Comparison of ENCODE assay signal across 2 fruit fly cellular contexts in the genomic region with DNA sequence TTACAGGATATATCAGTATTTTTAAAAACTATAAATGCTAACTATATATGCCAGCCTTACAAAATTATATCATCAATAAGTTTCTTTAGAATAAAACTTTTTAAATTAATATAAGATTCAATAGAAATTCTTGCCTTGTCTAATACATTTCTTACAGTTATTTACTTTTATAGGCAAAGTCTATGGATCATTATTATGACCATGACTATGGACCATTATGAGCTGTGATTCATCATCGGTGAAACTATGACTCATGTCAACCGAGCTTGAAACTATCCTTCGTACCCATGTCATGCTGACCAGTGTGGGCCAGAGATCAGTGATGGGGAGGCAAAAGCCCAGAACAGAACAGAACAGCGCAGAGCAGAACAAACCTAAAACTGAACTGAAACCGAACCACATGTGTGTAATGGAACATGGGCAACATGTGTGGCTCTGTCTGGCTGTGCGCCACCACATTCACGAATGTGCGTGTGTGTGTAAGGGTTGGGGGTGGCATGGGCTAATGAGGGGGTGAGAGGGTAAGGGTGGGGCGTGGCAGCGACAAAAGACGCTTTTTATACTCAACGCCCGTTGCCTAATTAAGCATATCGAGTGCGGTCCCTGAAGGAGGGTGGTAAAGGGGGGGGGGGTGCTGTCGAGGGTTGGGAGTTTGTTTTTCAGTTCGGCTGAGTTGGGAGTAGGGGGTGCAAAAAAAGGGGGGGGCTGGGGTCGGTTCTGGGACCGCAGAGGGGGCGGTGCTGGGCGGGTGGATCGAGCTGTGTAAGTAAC.
TF ChIP-seq lines count a peak whose summit lies in the region.

No protein-coding gene starts in this region.

TF ChIP-seq in whole organism, embryonic, 481 proteins besides CTCF, POLR2A, EP300 and RAD21 (continued from another document and continues in another):
- TF ChIP-seq gcm2 (GFP tag; optimal IDR thresholded peaks at IDR 0.05; lab: Kevin White, UChicago) (no peak), CG31365 (tag; optimal IDR thresholded peaks at IDR 0.05; lab: Kevin White, UChicago) (no peak), sna (GFP tag; IDR thresholded peaks at IDR 0.05; lab: Robert Waterston, UW; ENCODE audit: partially characterized antibody) (no peak), CG14710 (tag; optimal IDR thresholded peaks at IDR 0.05; lab: Kevin White, UChicago) (peak; percentile 3), Neu2 (GFP tag; optimal IDR thresholded peaks at IDR 0.05; lab: Kevin White, UChicago; ENCODE audit: borderline replicate concordance) (no peak), CG1792 (GFP tag; optimal IDR thresholded peaks at IDR 0.05; lab: Kevin White, UChicago) (no peak), C15 (GFP tag; IDR thresholded peaks at IDR 0.05; lab: Robert Waterston, UW) (no peak), CG8765 (GFP tag; IDR thresholded peaks at IDR 0.05; lab: Robert Waterston, UW) (no peak), CG6791 (GFP tag; IDR thresholded peaks at IDR 0.05; lab: Robert Waterston, UW; ENCODE audit: partially characterized antibody) (no peak), dimm (GFP tag; IDR thresholded peaks at IDR 0.05; lab: Robert Waterston, UW) (no peak), ro (GFP tag; IDR thresholded peaks at IDR 0.05; lab: Robert Waterston, UW) (no peak), CG12104 (GFP tag; optimal IDR thresholded peaks at IDR 0.05; lab: Kevin White, UChicago) (no peak), chn (GFP tag; optimal IDR thresholded peaks at IDR 0.05; lab: Kevin White, UChicago) (no peak), gem (tag; optimal IDR thresholded peaks at IDR 0.05; lab: Kevin White, UChicago) (peak; percentile 29), bbx (GFP tag; IDR thresholded peaks at IDR 0.05; lab: Robert Waterston, UW; ENCODE audit: partially characterized antibody) (no peak), CG6272 (GFP tag; IDR thresholded peaks at IDR 0.05; lab: Robert Waterston, UW) (no peak), dm (GFP tag; optimal IDR thresholded peaks at IDR 0.05; lab: Kevin White, UChicago) (no peak), ci (GFP tag; IDR thresholded peaks at IDR 0.05; lab: Robert Waterston, UW) (peak; percentile 14; the same call in 1 of the 3 replicates), cwo (GFP tag; optimal IDR thresholded peaks at IDR 0.05; lab: Kevin White, UChicago) (no peak), CG18262 (tag; optimal IDR thresholded peaks at IDR 0.05; lab: Kevin White, UChicago) (peak; percentile 53), crp (GFP tag; optimal IDR thresholded peaks at IDR 0.05; lab: Kevin White, UChicago) (no peak), dan (GFP tag; IDR thresholded peaks at IDR 0.05; lab: Robert Waterston, UW) (no peak), CG11504 (tag; optimal IDR thresholded peaks at IDR 0.05; lab: Kevin White, UChicago) (peak; percentile 33), CG10543 (GFP tag; optimal IDR thresholded peaks at IDR 0.05; lab: Kevin White, UChicago) (peak; percentile 11), CoRest (tag; optimal IDR thresholded peaks at IDR 0.05; lab: Kevin White, UChicago) (peak; percentile 11), nmo (GFP tag; optimal IDR thresholded peaks at IDR 0.05; lab: Kevin White, UChicago) (peak; percentile 11), Mes4 (GFP tag; optimal IDR thresholded peaks at IDR 0.05; lab: Kevin White, UChicago) (no peak), twi (tag; optimal IDR thresholded peaks at IDR 0.05; lab: Kevin White, UChicago) (peak; percentile 96), CG16815 (GFP tag; optimal IDR thresholded peaks at IDR 0.05; lab: Kevin White, UChicago) (no peak), tna (GFP tag; IDR thresholded peaks at IDR 0.05; lab: Robert Waterston, UW; ENCODE audit: partially characterized antibody) (0 out of 2 replicates have a peak, but pooled peaks have one; percentile 29), cg (GFP tag; optimal IDR thresholded peaks at IDR 0.05; lab: Kevin White, UChicago) (peak; percentile 45), pros (GFP tag; optimal IDR thresholded peaks at IDR 0.05; lab: Kevin White, UChicago) (peak; percentile 6), CG6765 (GFP tag; optimal IDR thresholded peaks at IDR 0.05; lab: Kevin White, UChicago) (no peak), CG32772 (GFP tag; IDR thresholded peaks at IDR 0.05; lab: Robert Waterston, UW) (no peak), tap (tag; optimal IDR thresholded peaks at IDR 0.05; lab: Kevin White, UChicago) (no peak), CG2678 (tag; optimal IDR thresholded peaks at IDR 0.05; lab: Kevin White, UChicago) (peak; percentile 27), lov (optimal IDR thresholded peaks at IDR 0.05; lab: Kevin White, UChicago) (no peak), lov (GFP tag; IDR thresholded peaks at IDR 0.05; lab: Robert Waterston, UW) (no peak), crol (GFP tag; IDR thresholded peaks at IDR 0.05; lab: Robert Waterston, UW) (peak; percentile 93), row (GFP tag; IDR thresholded peaks at IDR 0.05; lab: Robert Waterston, UW) (peak; percentile 8; the same call in 1 of the 3 replicates), Hsf (GFP tag; optimal IDR thresholded peaks at IDR 0.05; lab: Kevin White, UChicago) (no peak), gfzf (GFP tag; optimal IDR thresholded peaks at IDR 0.05; lab: Kevin White, UChicago) (no peak), phol (tag; optimal IDR thresholded peaks at IDR 0.05; lab: Kevin White, UChicago) (peak; percentile 19), dmrt99B (tag; optimal IDR thresholded peaks at IDR 0.05; lab: Kevin White, UChicago) (peak; percentile 6), Hr78 (GFP tag; optimal IDR thresholded peaks at IDR 0.05; lab: Kevin White, UChicago) (peak in 1 of 2 experiments; percentile 69), eve (GFP tag; optimal IDR thresholded peaks at IDR 0.05; lab: Kevin White, UChicago) (peak in 1 of 2 experiments; percentile 13), E2f2 (GFP tag; IDR thresholded peaks at IDR 0.05; lab: Robert Waterston, UW) (no peak), scrt (GFP tag; optimal IDR thresholded peaks at IDR 0.05; lab: Kevin White, UChicago) (no peak), CG34224 (GFP tag; IDR thresholded peaks at IDR 0.05; lab: Robert Waterston, UW; ENCODE audit: partially characterized antibody) (no peak), lola (GFP tag; optimal IDR thresholded peaks at IDR 0.05; lab: Kevin White, UChicago) (peak in 1 of 3 experiments; percentile 27), MBD-R2 (GFP tag; IDR thresholded peaks at IDR 0.05; lab: Robert Waterston, UW) (no peak), CG9797 (GFP tag; optimal IDR thresholded peaks at IDR 0.05; lab: Kevin White, UChicago) (no peak), Poxn (GFP tag; IDR thresholded peaks at IDR 0.05; lab: Robert Waterston, UW) (no peak), CG17361 (GFP tag; IDR thresholded peaks at IDR 0.05; lab: Robert Waterston, UW) (peak; percentile 56; the same call in 2 of the 3 replicates), Nf-YA (GFP tag; IDR thresholded peaks at IDR 0.05; lab: Robert Waterston, UW) (no peak), nau (GFP tag; optimal IDR thresholded peaks at IDR 0.05; lab: Kevin White, UChicago) (no peak), Trl (optimal IDR thresholded peaks at IDR 0.05; lab: Kevin White, UChicago) (no peak), Trl (GFP tag; optimal IDR thresholded peaks at IDR 0.05; lab: Kevin White, UChicago) (no peak), slbo (GFP tag; IDR thresholded peaks at IDR 0.05; lab: Robert Waterston, UW) (no peak), CG7839 (tag; optimal IDR thresholded peaks at IDR 0.05; lab: Kevin White, UChicago) (peak; percentile 5), psq (GFP tag; optimal IDR thresholded peaks at IDR 0.05; lab: Kevin White, UChicago) (no peak), pfk (GFP tag; optimal IDR thresholded peaks at IDR 0.05; lab: Kevin White, UChicago) (no peak)

TF ChIP-seq in whole organism, prepupa, 60 proteins besides CTCF, POLR2A, EP300 and RAD21 (continued from another document):
- TF ChIP-seq CG10631 (GFP tag; optimal IDR thresholded peaks at IDR 0.05; lab: Kevin White, UChicago) = peak; percentile 7
- TF ChIP-seq spab (GFP tag; optimal IDR thresholded peaks at IDR 0.05; lab: Kevin White, UChicago) = peak; percentile 51
- peak; percentile 28 for TF ChIP-seq CG32006 (GFP tag; optimal IDR thresholded peaks at IDR 0.05; lab: Kevin White, UChicago)
- no peak for TF ChIP-seq CG34406 (GFP tag; optimal IDR thresholded peaks at IDR 0.05; lab: Kevin White, UChicago)
- no peak for TF ChIP-seq Gug (GFP tag; IDR thresholded peaks at IDR 0.05; lab: Robert Waterston, UW)
- TF ChIP-seq CG1621 (tag; optimal IDR thresholded peaks at IDR 0.05; lab: Kevin White, UChicago) = no peak
- TF ChIP-seq Eip75B (GFP tag; optimal IDR thresholded peaks at IDR 0.05; lab: Kevin White, UChicago) = no peak
- no peak for TF ChIP-seq CG15336 (GFP tag; IDR thresholded peaks at IDR 0.05; lab: Robert Waterston, UW)
- TF ChIP-seq dac (GFP tag; optimal IDR thresholded peaks at IDR 0.05; lab: Kevin White, UChicago) = no peak
- no peak; the same call in 2 of the 3 replicates for TF ChIP-seq eg (GFP tag; IDR thresholded peaks at IDR 0.05; lab: Robert Waterston, UW)
- TF ChIP-seq CG10669 (GFP tag; optimal IDR thresholded peaks at IDR 0.05; lab: Kevin White, UChicago) = peak; percentile 26
- no peak for TF ChIP-seq CG11902 (GFP tag; optimal IDR thresholded peaks at IDR 0.05; lab: Kevin White, UChicago)
- no peak for TF ChIP-seq topi (GFP tag; optimal IDR thresholded peaks at IDR 0.05; lab: Kevin White, UChicago)
- TF ChIP-seq achi (GFP tag; optimal IDR thresholded peaks at IDR 0.05; lab: Kevin White, UChicago) = no peak
- no peak for TF ChIP-seq salr (GFP tag; optimal IDR thresholded peaks at IDR 0.05; lab: Kevin White, UChicago)
- TF ChIP-seq acj6 (GFP tag; optimal IDR thresholded peaks at IDR 0.05; lab: Kevin White, UChicago) = no peak
- TF ChIP-seq vri (GFP tag; optimal IDR thresholded peaks at IDR 0.05; lab: Kevin White, UChicago) = no peak
- TF ChIP-seq Lpt (GFP tag; optimal IDR thresholded peaks at IDR 0.05; lab: Kevin White, UChicago) = no peak
- peak; percentile 44 for TF ChIP-seq CG3032 (tag; optimal IDR thresholded peaks at IDR 0.05; lab: Kevin White, UChicago)
- TF ChIP-seq CG11762 (GFP tag; optimal IDR thresholded peaks at IDR 0.05; lab: Kevin White, UChicago; ENCODE audit: insufficient read depth) = no peak
- TF ChIP-seq OdsH (GFP tag; optimal IDR thresholded peaks at IDR 0.05; lab: Kevin White, UChicago) = no peak
